Worm (Caenorhabditis elegans) whole organism, early embryonic: ENCODE results near the gene C50E3.11.

Experiments
- B0310.2 ChIP-seq: sonication (generic microtip); optimal IDR thresholded peaks from 2 replicates; lab custom pipeline; 2016; ENCODE audit warnings: mild to moderate bottlenecking, missing genetic modification characterization, missing compliant biosample characterization
- aly-1 ChIP-seq: sonication (generic microtip); optimal IDR thresholded peaks from 2 replicates; lab custom pipeline; 2016; ENCODE audit warnings: missing genetic modification characterization, missing compliant biosample characterization
- ama-1 ChIP-seq: fragments of 150-350 bp; optimal IDR thresholded peaks from 2 replicates; lab custom pipeline; 2014
- ceh-13 ChIP-seq: fragments of 200-800 bp; sonication (Bioruptor generic); optimal IDR thresholded peaks from 2 replicates; lab custom pipeline; 2018; ENCODE audit warnings: mild to moderate bottlenecking, missing genetic modification characterization, missing compliant biosample characterization
- flt-1 ChIP-seq: fragments of 200-800 bp; sonication (Bioruptor generic); IDR thresholded peaks from 2 replicates; pipeline ENCODE4 v1.3.6; 2022; ENCODE audit warnings: missing genetic modification characterization, missing compliant biosample characterization
- hmg-4 ChIP-seq: fragments of 200-800 bp; sonication (Bioruptor generic); optimal IDR thresholded peaks from 2 replicates; lab custom pipeline; 2018; ENCODE audit warnings: mild to moderate bottlenecking, missing genetic modification characterization, missing compliant biosample characterization
- hnd-1 ChIP-seq: sonication (generic microtip); optimal IDR thresholded peaks from 2 replicates; lab custom pipeline; 2016; ENCODE audit warnings: missing genetic modification characterization, missing compliant biosample characterization
- sea-1 ChIP-seq: fragments of 200-800 bp; sonication (Bioruptor generic); conservative IDR thresholded peaks from 2 replicates; pipeline ENCODE4 v1.3.6; 2022; ENCODE audit warnings: missing genetic modification characterization, missing compliant biosample characterization
- tbx-11 ChIP-seq: fragments of 200-800 bp; sonication (Bioruptor generic); IDR thresholded peaks from 2 replicates; pipeline ENCODE4 v1.3.6; 2022; ENCODE audit warnings: missing genetic modification characterization, missing compliant biosample characterization
- tra-4 ChIP-seq: sonication (generic microtip); optimal IDR thresholded peaks from 2 replicates; lab custom pipeline; 2017; ENCODE audit warnings: missing genetic modification characterization, missing compliant biosample characterization

DNA sequence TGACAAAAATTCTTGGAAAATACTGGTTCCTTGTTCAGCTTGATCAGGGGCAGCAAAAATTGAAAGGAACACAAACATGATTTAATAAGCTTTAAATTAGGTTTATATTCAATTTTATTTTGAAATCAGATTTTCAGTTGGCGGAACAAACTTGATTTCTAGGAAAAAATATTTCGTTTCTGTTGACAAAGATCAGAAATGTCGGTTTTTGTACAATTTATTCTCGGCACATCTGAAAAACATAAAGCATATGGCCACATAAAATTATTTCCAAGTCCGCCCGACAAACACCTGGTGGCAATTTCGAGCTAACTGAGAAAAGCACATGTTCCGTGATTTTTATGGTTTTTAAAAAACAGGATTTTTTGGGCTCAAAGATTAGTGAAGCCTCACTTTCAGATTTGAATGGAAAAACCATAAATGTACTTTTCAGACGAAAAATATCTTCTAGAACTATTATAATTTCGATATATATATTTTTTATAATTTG is 49.4 kb downstream of the C50E3.11 start, which contains the start of gene ttr-10:
- TF ChIP-seq ama-1 (no peak), tbx-11 (no peak), B0310.2 (tag; lab: Kevin White, UChicago) (no peak), hnd-1 (tag; lab: Kevin White, UChicago) (no peak), flt-1 (GFP tag; lab: Robert Waterston, UW) (no peak), aly-1 (tag; lab: Kevin White, UChicago) (no peak), sea-1 (GFP tag; lab: Robert Waterston, UW) (no peak), ceh-13 (no peak), hmg-4 (GFP tag; lab: Kevin White, UChicago) (no peak), tra-4 (no peak)
